Fruit fly (Drosophila melanogaster) ovary, adult (tissue): ENCODE data around the gene CG17162.

Experiments used
- CG17801 ChIP-seq: fragments of 200-800 bp; optimal IDR thresholded peaks from 2 replicates; lab custom pipeline; 2019; ENCODE audit warnings: missing biosample characterization, mild to moderate bottlenecking, missing genetic modification characterization, moderate library complexity; ENCODE audit not compliant: partially characterized antibody

The CG17162 gene

DNA sequence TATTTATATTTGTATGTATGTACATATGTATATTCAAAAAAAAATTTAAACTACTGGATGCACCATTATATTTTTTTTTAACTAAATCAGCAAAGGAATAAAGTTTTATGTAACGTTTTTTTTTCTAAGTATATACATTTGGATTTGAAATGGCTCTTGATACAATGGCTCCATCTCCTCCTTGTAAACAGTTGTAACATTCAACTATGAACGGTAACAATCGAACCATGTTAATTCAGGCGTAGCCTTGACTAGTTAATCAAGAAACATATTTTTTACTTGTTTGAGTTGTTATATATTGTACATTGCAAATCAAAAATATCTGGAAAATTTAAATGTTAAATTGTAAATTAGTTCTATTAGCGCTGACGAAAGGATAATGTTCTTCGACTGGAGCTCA lies 60.8 kb downstream of the CG17162 start, which contains the start of gene CG12061:
Gene CG12061 (plus strand): TSS at position 301 of the 400 bp plus-strand sequence.
- no peak for TF ChIP-seq CG17801 (GFP tag; lab: Kevin White, UChicago)
